Worm (Caenorhabditis elegans) whole organism, L4/young adult: ENCODE measurements around the gene grl-21.

Source experiments
- W03F9.2 ChIP-seq: fragments of 150-350 bp; optimal IDR thresholded peaks from 2 replicates; lab custom pipeline; 2014; ENCODE audit warnings: missing biosample characterization, missing genetic modification characterization
- dao-5 ChIP-seq: sonication (generic microtip); optimal IDR thresholded peaks from 2 replicates; lab custom pipeline; 2016; ENCODE audit warnings: missing genotype, missing genetic modification characterization, moderate library complexity, missing compliant biosample characterization
- him-1 ChIP-seq: sonication (generic microtip); optimal IDR thresholded peaks from 2 replicates; lab custom pipeline; 2016; ENCODE audit warnings: missing genotype, missing genetic modification reagents, missing genetic modification characterization, missing compliant biosample characterization

The grl-21 gene

ce11 chrIV:10737011-10737553 is at the start of gene grl-21:
grl-21 (plus strand) TSS chrIV:10737474.
- TF ChIP-seq W03F9.2 (tag; lab: Kevin White, UChicago) (no peak), dao-5 (tag; lab: Kevin White, UChicago) (no peak), him-1 (no peak)

- TF ChIP-seq dao-5 (tag; lab: Kevin White, UChicago) (no peak), him-1 (no peak)
Observed at ce11 chrIV:10688972-10689567, 48.2 kb upstream of the grl-21 start, which contains the start of gene R102.3. R102.3 (plus strand) TSS chrIV:10689517.

ce11 chrIV:10690139-10690538 is 47.1 kb upstream of the grl-21 start, which contains the start of gene R102.8:
R102.8 (minus strand) TSS chrIV:10690239.
- TF ChIP-seq dao-5 (tag; lab: Kevin White, UChicago) (no peak), him-1 (no peak), W03F9.2 (tag; lab: Kevin White, UChicago) (no peak)

- TF ChIP-seq him-1 (no peak), W03F9.2 (tag; lab: Kevin White, UChicago) (no peak), dao-5 (tag; lab: Kevin White, UChicago) (no peak)
Observed at ce11 chrIV:10695203-10695602, 42.1 kb upstream of the grl-21 start, which contains the start of gene R102.4. R102.4 (minus strand) TSS chrIV:10695303.

ce11 chrIV:10697022-10697979 is 40.0 kb upstream of the grl-21 start, which contains the start of gene allo-1:
allo-1 (minus strand) TSS chrIV:10697072.
- TF ChIP-seq him-1 (no peak), dao-5 (tag; lab: Kevin White, UChicago) (no peak), W03F9.2 (tag; lab: Kevin White, UChicago) (peak; percentile 62)

ce11 chrIV:10698486-10698885 is 38.8 kb upstream of the grl-21 start:
- no peak for TF ChIP-seq dao-5 (tag; lab: Kevin White, UChicago)
- no peak for TF ChIP-seq him-1

ce11 chrIV:10699000-10699399 is 38.3 kb upstream of the grl-21 start:
- TF ChIP-seq him-1, result no peak
- TF ChIP-seq W03F9.2 (tag; lab: Kevin White, UChicago), result no peak
- no peak for TF ChIP-seq dao-5 (tag; lab: Kevin White, UChicago)

- no peak for TF ChIP-seq dao-5 (tag; lab: Kevin White, UChicago)
- TF ChIP-seq W03F9.2 (tag; lab: Kevin White, UChicago), result no peak
- TF ChIP-seq him-1, result no peak
Observed at ce11 chrIV:10699660-10700059, 37.6 kb upstream of the grl-21 start, which contains the start of gene R102.11. R102.11 (minus strand) TSS chrIV:10699760.

ce11 chrIV:10701866-10702458 is 35.3 kb upstream of the grl-21 start:
- no peak for TF ChIP-seq dao-5 (tag; lab: Kevin White, UChicago)
- no peak for TF ChIP-seq him-1
- no peak for TF ChIP-seq W03F9.2 (tag; lab: Kevin White, UChicago)

- no peak for TF ChIP-seq dao-5 (tag; lab: Kevin White, UChicago)
Observed at ce11 chrIV:10705176-10705575, 32.1 kb upstream of the grl-21 start, which contains the start of gene R102.10. R102.10 (plus strand) TSS chrIV:10705476.

- TF ChIP-seq dao-5 (tag; lab: Kevin White, UChicago) (no peak), W03F9.2 (tag; lab: Kevin White, UChicago) (no peak), him-1 (no peak)
Observed at ce11 chrIV:10706090-10706489, 31.2 kb upstream of the grl-21 start, which contains the start of gene R102.6. R102.6 (minus strand) TSS chrIV:10706190.

ce11 chrIV:10711729-10712128 is 25.5 kb upstream of the grl-21 start, which contains the start of gene glb-21:
glb-21 (minus strand) TSS chrIV:10711794.
- TF ChIP-seq W03F9.2 (tag; lab: Kevin White, UChicago), result no peak
- no peak for TF ChIP-seq him-1
- no peak for TF ChIP-seq dao-5 (tag; lab: Kevin White, UChicago)

ce11 chrIV:10714594-10714993 is 22.7 kb upstream of the grl-21 start:
- no peak for TF ChIP-seq him-1
- no peak for TF ChIP-seq W03F9.2 (tag; lab: Kevin White, UChicago)
- TF ChIP-seq dao-5 (tag; lab: Kevin White, UChicago), result no peak
